Worm (Caenorhabditis elegans): Measurements from ENCODE around the gene F57B1.1.

DNA sequence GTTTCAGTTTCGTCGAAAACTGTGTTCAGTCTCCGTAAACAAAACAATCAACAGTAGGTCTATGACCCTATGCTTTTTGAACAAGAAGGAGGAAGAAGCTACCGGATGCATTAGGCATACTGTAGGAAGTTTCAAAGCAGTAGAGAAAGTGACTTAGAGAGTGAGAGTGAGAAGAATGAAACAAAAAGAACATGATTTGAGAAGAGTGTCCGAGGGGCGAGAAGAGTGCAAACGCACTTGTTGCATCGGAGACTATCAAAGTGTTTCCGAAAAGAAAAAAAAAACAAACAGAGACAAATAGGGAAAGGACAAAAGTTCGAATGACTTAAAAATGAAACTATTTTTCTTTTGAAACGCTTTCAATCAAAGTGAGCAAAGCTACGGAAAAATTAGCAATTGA, 47.8 kb upstream of the F57B1.1 start:
- no peak for TF ChIP-seq zag-1 (tag; optimal IDR thresholded peaks at IDR 0.05)
- TF ChIP-seq unc-39 (tag; optimal IDR thresholded peaks at IDR 0.05): no peak

Data from whole organism, L3 larva.